Worm (Caenorhabditis elegans) whole organism, young adult: ENCODE measurements around the gene C09G5.13.

Experiments
- B0336.3 ChIP-seq: fragments of 200-800 bp; sonication (Bioruptor generic); IDR thresholded peaks from 2 replicates; pipeline ENCODE4 v1.3.6; 2022; ENCODE audit warnings: missing genetic modification characterization, missing compliant biosample characterization
- C17E4.6 ChIP-seq: fragments of 200-800 bp; sonication (Bioruptor generic); IDR thresholded peaks from 2 replicates; pipeline ENCODE4 v1.3.6; 2022; ENCODE audit warnings: missing genetic modification reagents, missing genetic modification characterization, missing compliant biosample characterization
- T07F8.4 ChIP-seq: sonication (generic microtip); optimal IDR thresholded peaks from 2 replicates; lab custom pipeline; 2016; ENCODE audit warnings: mild to moderate bottlenecking, missing genetic modification characterization, moderate library complexity, missing compliant biosample characterization
- dox-1 ChIP-seq: fragments of 200-800 bp; sonication (Bioruptor generic); IDR thresholded peaks from 2 replicates; pipeline ENCODE4 v1.3.6; 2022; ENCODE audit warnings: missing genetic modification reagents, missing genetic modification characterization, missing compliant biosample characterization
- hmg-20 ChIP-seq: fragments of 200-800 bp; sonication (Bioruptor generic); IDR thresholded peaks from 2 replicates; pipeline ENCODE4 v1.3.6; 2022; ENCODE audit warnings: missing genetic modification reagents, missing genetic modification characterization, missing compliant biosample characterization
- nfyb-1 ChIP-seq: fragments of 200-800 bp; sonication (Bioruptor generic); IDR thresholded peaks from 2 replicates; pipeline ENCODE4 v1.3.6; 2022; ENCODE audit warnings: missing genetic modification reagents, missing genetic modification characterization, missing compliant biosample characterization
- sea-2 ChIP-seq: fragments of 200-800 bp; sonication (Bioruptor generic); IDR thresholded peaks from 2 replicates; pipeline ENCODE4 v1.3.6; 2022; ENCODE audit warnings: missing genetic modification characterization, missing compliant biosample characterization
- snpc-1.3 ChIP-seq: sonication (generic microtip); optimal IDR thresholded peaks from 2 replicates; lab custom pipeline; 2017; ENCODE audit warnings: missing genetic modification characterization, mild to moderate bottlenecking, missing compliant biosample characterization, antibody characterized with exemption, moderate library complexity, missing genotype, missing genetic modification reagents; ENCODE audit not compliant: insufficient read depth
- snpc-4 ChIP-seq, 5 experiments: fragments of 150-350 bp in 1 of 5; sonication (generic microtip) in 4 of 5; optimal IDR thresholded peaks; 2 replicates each; lab custom pipeline; 2014 to 2018; ENCODE audit warnings: missing genetic modification characterization in 5 of 5, missing biosample characterization in 3 of 5, antibody characterized with exemption in 2 of 5, mild to moderate bottlenecking in 2 of 5, missing compliant biosample characterization in 2 of 5, missing genotype in 2 of 5, moderate library complexity in 2 of 5, missing genetic modification reagents in 1 of 5
- unc-62 ChIP-seq: fragments of 150-350 bp; optimal IDR thresholded peaks from 2 replicates; lab custom pipeline; 2014; ENCODE audit warnings: missing biosample characterization, missing genetic modification reagents, missing genetic modification characterization

DNA sequence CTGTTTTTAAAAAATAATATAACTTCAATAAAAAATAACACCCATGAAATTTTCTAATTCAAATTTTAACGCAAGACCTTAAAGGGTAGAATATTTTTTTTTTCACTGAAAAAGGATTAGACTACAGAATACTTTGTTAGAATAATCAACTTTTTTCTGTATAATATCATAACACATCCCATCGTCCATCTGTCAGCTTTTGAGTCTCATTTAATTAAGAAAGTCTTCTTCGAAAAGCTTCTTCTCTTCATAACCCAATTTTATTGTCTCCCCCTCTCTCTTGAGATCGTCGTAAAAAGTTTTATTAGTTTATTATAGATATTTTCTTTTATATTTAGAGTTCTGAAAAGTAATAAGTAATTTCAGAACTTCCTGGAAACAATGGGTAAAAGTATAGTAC lies 21.2 kb upstream of the C09G5.13 start:
- TF ChIP-seq snpc-1.3 (no peak), C17E4.6 (GFP tag; lab: Robert Waterston, UW) (no peak), nfyb-1 (GFP tag; lab: Robert Waterston, UW) (no peak), unc-62 (GFP tag; lab: Kevin White, UChicago) (no peak), sea-2 (GFP tag; lab: Robert Waterston, UW) (no peak), snpc-4 (GFP tag; optimal IDR thresholded peaks at IDR 0.05; lab: Kevin White, UChicago) (no peak), snpc-4 (tag; optimal IDR thresholded peaks at IDR 0.05; lab: Kevin White, UChicago) (no peak), B0336.3 (GFP tag; lab: Robert Waterston, UW) (no peak), T07F8.4 (tag; lab: Kevin White, UChicago) (no peak), dox-1 (GFP tag; lab: Robert Waterston, UW) (no peak), hmg-20 (GFP tag; lab: Robert Waterston, UW) (no peak)
